Worm (Caenorhabditis elegans) whole organism, mixed stage, embryonic: Measurements from ENCODE around the gene C47E8.9.
A peak's percentile ranks its signal among the peaks of the same experiment; 100 is the strongest.

Source experiments
- ceh-43 ChIP-seq: fragments of 200-800 bp; sonication (Bioruptor generic); optimal IDR thresholded peaks from 2 replicates; lab custom pipeline; 2018; ENCODE audit warnings: mild to moderate bottlenecking, missing genetic modification characterization, moderate library complexity, missing compliant biosample characterization
- elt-1 ChIP-seq: sonication (generic microtip); optimal IDR thresholded peaks from 2 replicates; lab custom pipeline; 2017; ENCODE audit warnings: missing genetic modification characterization, mild to moderate bottlenecking, missing compliant biosample characterization, antibody characterized with exemption, moderate library complexity, borderline replicate concordance; ENCODE audit not compliant: insufficient read depth
- elt-3 ChIP-seq: fragments of 150-350 bp; optimal IDR thresholded peaks from 2 replicates; lab custom pipeline; 2014; ENCODE audit warnings: missing biosample characterization, missing genetic modification characterization
- hlh-1 ChIP-seq: fragments of 150-350 bp; optimal IDR thresholded peaks from 2 replicates; lab custom pipeline; 2014; ENCODE audit warnings: missing biosample characterization, missing genetic modification reagents, missing genetic modification characterization
- mls-2 ChIP-seq: sonication (generic microtip); optimal IDR thresholded peaks from 2 replicates; lab custom pipeline; 2016; ENCODE audit warnings: mild to moderate bottlenecking, missing genetic modification characterization, moderate library complexity, missing compliant biosample characterization
- nhr-2 ChIP-seq: fragments of 150-350 bp; optimal IDR thresholded peaks from 2 replicates; lab custom pipeline; 2014; ENCODE audit warnings: missing biosample characterization, missing genetic modification characterization
- nhr-237 ChIP-seq: fragments of 150-350 bp; optimal IDR thresholded peaks from 2 replicates; lab custom pipeline; 2014; ENCODE audit warnings: missing biosample characterization, missing genetic modification characterization
- nhr-76 ChIP-seq: sonication (generic microtip); optimal IDR thresholded peaks from 2 replicates; lab custom pipeline; 2017; ENCODE audit warnings: missing biosample characterization, missing genetic modification characterization
- pha-4 ChIP-seq: fragments of 150-350 bp; optimal IDR thresholded peaks from 2 replicates; lab custom pipeline; 2018; ENCODE audit warnings: missing biosample characterization, missing genetic modification reagents, missing genetic modification characterization
- snpc-4 ChIP-seq: fragments of 150-350 bp; optimal IDR thresholded peaks from 2 replicates; lab custom pipeline; 2014; ENCODE audit warnings: missing biosample characterization, missing genetic modification characterization
- unc-120 ChIP-seq: sonication (generic microtip); optimal IDR thresholded peaks from 2 replicates; lab custom pipeline; 2017; ENCODE audit warnings: missing genetic modification characterization, missing compliant biosample characterization; ENCODE audit not compliant: poor library complexity, severe bottlenecking
- unc-62 ChIP-seq: fragments of 150-350 bp; optimal IDR thresholded peaks from 2 replicates; lab custom pipeline; 2014; ENCODE audit warnings: missing biosample characterization, missing genetic modification reagents, missing genetic modification characterization

DNA sequence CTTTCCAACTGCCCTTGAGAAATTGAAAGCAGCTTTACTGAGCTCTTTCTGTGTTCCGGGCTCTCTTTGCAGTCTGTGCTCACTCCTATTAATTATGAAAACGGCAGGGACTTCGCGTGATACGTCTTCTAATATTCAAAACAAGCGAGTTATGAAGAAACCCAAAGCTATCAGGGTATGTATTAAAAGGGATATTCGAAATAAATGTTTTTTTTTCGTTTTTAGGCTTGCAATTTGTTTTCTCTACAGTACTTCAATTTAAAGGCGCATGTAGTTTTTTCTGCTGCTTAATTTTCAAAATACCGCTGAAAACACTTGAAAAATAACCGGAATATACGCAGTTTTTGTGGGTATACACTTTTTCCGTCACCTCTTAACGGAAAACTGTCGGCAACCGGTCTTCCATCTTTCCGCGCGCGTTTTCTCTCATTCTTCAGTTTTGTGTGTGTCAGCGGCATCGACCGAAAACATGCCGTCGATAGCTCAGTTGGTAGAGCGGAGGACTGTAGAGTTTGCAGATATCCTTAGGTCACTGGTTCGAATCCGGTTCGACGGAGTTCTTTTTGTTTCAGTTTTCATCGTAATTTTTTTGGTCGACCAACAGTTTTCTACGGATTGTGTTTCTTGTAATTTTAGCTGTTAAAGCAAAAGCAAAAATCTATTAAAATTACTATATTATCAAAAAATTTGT, 26.1 kb downstream of the C47E8.9 start, which contains the start of gene gasr-8:
- TF ChIP-seq ceh-43 (no peak), elt-1 (tag; lab: Kevin White, UChicago) (peak; percentile 8), pha-4 (tag; lab: Kevin White, UChicago) (no peak), elt-3 (no peak), nhr-237 (tag; lab: Kevin White, UChicago) (no peak), hlh-1 (no peak), unc-62 (GFP tag; lab: Kevin White, UChicago) (no peak), nhr-76 (tag; lab: Kevin White, UChicago) (no peak), nhr-2 (tag; lab: Kevin White, UChicago) (no peak), snpc-4 (no peak), mls-2 (no peak), unc-120 (tag; lab: Kevin White, UChicago) (no peak)
